Worm (Caenorhabditis elegans) whole organism, late embryonic: ENCODE data around the gene glb-28.

Experiments
- C08G9.2 ChIP-seq: sonication (generic microtip); optimal IDR thresholded peaks from 2 replicates; lab custom pipeline; 2016; ENCODE audit warnings: mild to moderate bottlenecking, missing genetic modification characterization, moderate library complexity, missing compliant biosample characterization
- F13H6.1 ChIP-seq: sonication (generic microtip); optimal IDR thresholded peaks from 2 replicates; lab custom pipeline; 2016; ENCODE audit warnings: missing genetic modification characterization, missing compliant biosample characterization
- K09A11.1 ChIP-seq: sonication (generic microtip); optimal IDR thresholded peaks from 2 replicates; lab custom pipeline; 2017; ENCODE audit warnings: antibody characterized with exemption, mild to moderate bottlenecking, missing genetic modification characterization, missing compliant biosample characterization; ENCODE audit not compliant: insufficient read depth
- Y22D7AL.16 ChIP-seq: sonication (generic microtip); optimal IDR thresholded peaks from 2 replicates; lab custom pipeline; 2016; ENCODE audit warnings: missing genetic modification characterization, missing compliant biosample characterization
- ahr-1 ChIP-seq: sonication (generic microtip); optimal IDR thresholded peaks from 2 replicates; lab custom pipeline; 2016; ENCODE audit warnings: missing genetic modification characterization, missing compliant biosample characterization
- ama-1 ChIP-seq: fragments of 150-350 bp; optimal IDR thresholded peaks from 2 replicates; lab custom pipeline; 2014
- ceh-14 ChIP-seq: sonication (generic microtip); optimal IDR thresholded peaks from 2 replicates; lab custom pipeline; 2016; ENCODE audit warnings: missing genotype, missing genetic modification characterization, missing compliant biosample characterization
- ceh-18 ChIP-seq: sonication (generic microtip); optimal IDR thresholded peaks from 2 replicates; lab custom pipeline; 2016; ENCODE audit warnings: missing genetic modification characterization, missing compliant biosample characterization
- ceh-19 ChIP-seq: fragments of 200-800 bp; sonication (Bioruptor generic); optimal IDR thresholded peaks from 2 replicates; lab custom pipeline; 2018; ENCODE audit warnings: mild to moderate bottlenecking, missing genetic modification characterization, missing compliant biosample characterization
- ceh-2 ChIP-seq: sonication (generic microtip); optimal IDR thresholded peaks from 2 replicates; lab custom pipeline; 2016; ENCODE audit warnings: missing genotype, missing genetic modification characterization, missing compliant biosample characterization
- ceh-22 ChIP-seq: sonication (generic microtip); optimal IDR thresholded peaks from 2 replicates; lab custom pipeline; 2017; ENCODE audit warnings: missing biosample characterization, missing genetic modification characterization
- ceh-24 ChIP-seq: sonication (generic microtip); optimal IDR thresholded peaks from 2 replicates; lab custom pipeline; 2016; ENCODE audit warnings: mild to moderate bottlenecking, missing genetic modification characterization, missing compliant biosample characterization
- ceh-34 ChIP-seq: sonication (generic microtip); optimal IDR thresholded peaks from 2 replicates; lab custom pipeline; 2016; ENCODE audit warnings: mild to moderate bottlenecking, missing genetic modification characterization, missing compliant biosample characterization
- ceh-6 ChIP-seq: fragments of 200-800 bp; sonication (Bioruptor generic); optimal IDR thresholded peaks from 2 replicates; lab custom pipeline; 2018; ENCODE audit warnings: mild to moderate bottlenecking, missing genetic modification characterization, missing compliant biosample characterization
- che-1 ChIP-seq: sonication (generic microtip); optimal IDR thresholded peaks from 2 replicates; lab custom pipeline; 2016; ENCODE audit warnings: mild to moderate bottlenecking, missing genetic modification characterization, missing compliant biosample characterization
- elt-2 ChIP-seq: sonication (generic microtip); optimal IDR thresholded peaks from 2 replicates; lab custom pipeline; 2016; ENCODE audit warnings: missing genetic modification reagents, missing genetic modification characterization, missing compliant biosample characterization
- ets-4 ChIP-seq: sonication (generic microtip); optimal IDR thresholded peaks from 2 replicates; lab custom pipeline; 2016; ENCODE audit warnings: missing genetic modification characterization, missing compliant biosample characterization
- eyg-1 ChIP-seq: sonication (generic microtip); optimal IDR thresholded peaks from 2 replicates; lab custom pipeline; 2016; ENCODE audit warnings: missing genotype, missing genetic modification characterization, missing compliant biosample characterization
- fax-1 ChIP-seq: sonication (generic microtip); optimal IDR thresholded peaks from 2 replicates; lab custom pipeline; 2016; ENCODE audit warnings: missing genotype, missing genetic modification characterization, missing compliant biosample characterization
- fkh-10 ChIP-seq: fragments of 150-350 bp; optimal IDR thresholded peaks from 2 replicates; lab custom pipeline; 2014; ENCODE audit warnings: missing biosample characterization, missing genetic modification reagents, missing genetic modification characterization
- gmeb-2 ChIP-seq: sonication (generic microtip); optimal IDR thresholded peaks from 2 replicates; lab custom pipeline; 2016; ENCODE audit warnings: missing genetic modification characterization, inconsistent platforms, missing compliant biosample characterization
- hlh-13 ChIP-seq: fragments of 200-800 bp; sonication (Bioruptor generic); optimal IDR thresholded peaks from 2 replicates; lab custom pipeline; 2018; ENCODE audit warnings: mild to moderate bottlenecking, missing genetic modification characterization, missing compliant biosample characterization
- hlh-6 ChIP-seq: sonication (generic microtip); optimal IDR thresholded peaks from 2 replicates; lab custom pipeline; 2016; ENCODE audit warnings: missing genotype, missing genetic modification characterization, missing compliant biosample characterization
- hlh-8 ChIP-seq: sonication (generic microtip); optimal IDR thresholded peaks from 2 replicates; lab custom pipeline; 2016; ENCODE audit warnings: missing genotype, missing genetic modification characterization, missing compliant biosample characterization
- lin-11 ChIP-seq: fragments of 200-800 bp; sonication (Bioruptor generic); optimal IDR thresholded peaks from 2 replicates; lab custom pipeline; 2018; ENCODE audit warnings: mild to moderate bottlenecking, missing genetic modification characterization, missing compliant biosample characterization
- madf-2 ChIP-seq: sonication (generic microtip); optimal IDR thresholded peaks from 2 replicates; lab custom pipeline; 2017; ENCODE audit warnings: missing genetic modification characterization, missing compliant biosample characterization
- mec-3 ChIP-seq: sonication (generic microtip); optimal IDR thresholded peaks from 2 replicates; lab custom pipeline; 2016; ENCODE audit warnings: borderline replicate concordance, missing genetic modification characterization, missing compliant biosample characterization
- nfya-1 ChIP-seq: sonication (generic microtip); optimal IDR thresholded peaks from 2 replicates; lab custom pipeline; 2017; ENCODE audit warnings: missing genetic modification characterization, mild to moderate bottlenecking, missing compliant biosample characterization, antibody characterized with exemption, moderate library complexity
- nhr-11 ChIP-seq: fragments of 150-350 bp; optimal IDR thresholded peaks from 2 replicates; lab custom pipeline; 2014; ENCODE audit warnings: missing biosample characterization, missing genetic modification characterization
- odd-2 ChIP-seq: sonication (generic microtip); optimal IDR thresholded peaks from 2 replicates; lab custom pipeline; 2017; ENCODE audit warnings: antibody characterized with exemption, mild to moderate bottlenecking, missing genetic modification characterization, missing compliant biosample characterization
- pag-3 ChIP-seq: sonication (generic microtip); optimal IDR thresholded peaks from 2 replicates; lab custom pipeline; 2016; ENCODE audit warnings: missing compliant biosample characterization, missing genetic modification characterization, borderline replicate concordance
- ref-2 ChIP-seq: sonication (generic microtip); optimal IDR thresholded peaks from 2 replicates; lab custom pipeline; 2016; ENCODE audit warnings: missing genetic modification characterization, missing compliant biosample characterization
- sdc-2 ChIP-seq: sonication (generic microtip); optimal IDR thresholded peaks from 2 replicates; lab custom pipeline; 2016; ENCODE audit warnings: missing genotype, missing genetic modification characterization, missing compliant biosample characterization
- sox-2 ChIP-seq: fragments of 200-800 bp; sonication (Bioruptor generic); IDR thresholded peaks from 2 replicates; pipeline ENCODE4 v1.3.6; 2022; ENCODE audit warnings: missing genetic modification reagents, missing genetic modification characterization, missing compliant biosample characterization
- sox-4 ChIP-seq: sonication (generic microtip); optimal IDR thresholded peaks from 2 replicates; lab custom pipeline; 2017; ENCODE audit warnings: mild to moderate bottlenecking, missing genetic modification characterization, inconsistent platforms, missing compliant biosample characterization
- syd-9 ChIP-seq: sonication (generic microtip); optimal IDR thresholded peaks from 2 replicates; lab custom pipeline; 2016; ENCODE audit warnings: mild to moderate bottlenecking, missing genetic modification characterization, moderate library complexity, missing compliant biosample characterization
- tbx-2 ChIP-seq: sonication (generic microtip); optimal IDR thresholded peaks from 2 replicates; lab custom pipeline; 2016; ENCODE audit warnings: missing genetic modification characterization, missing compliant biosample characterization
- tbx-7 ChIP-seq: sonication (generic microtip); optimal IDR thresholded peaks from 2 replicates; lab custom pipeline; 2016; ENCODE audit warnings: missing genotype, missing genetic modification characterization, missing compliant biosample characterization
- ttx-3 ChIP-seq: sonication (generic microtip); optimal IDR thresholded peaks from 2 replicates; lab custom pipeline; 2016; ENCODE audit warnings: missing genetic modification reagents, missing genetic modification characterization, missing compliant biosample characterization
- unc-3 ChIP-seq, 2 experiments: fragments of 200-800 bp in 1 of 2; sonication (Bioruptor generic) in 1 of 2; sonication (generic microtip) in 1 of 2; conservative IDR thresholded peaks in 1 of 2; optimal IDR thresholded peaks in 1 of 2; 2 replicates each; pipeline versions ENCODE4 v1.3.6 to Lab custom; 2016 to 2022; ENCODE audit warnings: missing compliant biosample characterization in 2 of 2, missing genetic modification characterization in 2 of 2, missing genetic modification reagents in 1 of 2
- unc-42 ChIP-seq: sonication (generic microtip); optimal IDR thresholded peaks from 2 replicates; lab custom pipeline; 2016; ENCODE audit warnings: missing genotype, missing genetic modification characterization, missing compliant biosample characterization
- zip-5 ChIP-seq: sonication (generic microtip); optimal IDR thresholded peaks from 2 replicates; lab custom pipeline; 2016; ENCODE audit warnings: missing genetic modification characterization, missing compliant biosample characterization

The glb-28 gene

DNA sequence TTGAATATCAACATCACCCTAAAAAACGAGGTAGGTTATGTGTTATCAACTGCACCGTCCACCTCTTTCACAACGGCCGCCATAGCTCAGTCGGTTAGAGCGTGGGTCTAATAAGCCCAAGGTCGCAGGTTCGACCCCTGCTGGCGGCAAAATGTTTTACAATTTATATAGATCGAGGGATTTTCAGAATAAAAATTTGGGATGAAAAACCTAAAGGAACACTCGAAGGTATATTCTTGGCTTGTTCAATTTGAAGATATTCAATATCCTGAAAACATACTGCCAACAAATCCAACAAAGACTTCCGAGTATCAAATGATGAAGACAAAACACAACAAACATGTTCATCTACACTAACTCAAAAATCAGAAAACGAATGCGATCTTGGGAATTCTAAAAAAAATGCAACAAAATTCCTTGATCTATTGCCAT is 19.6 kb downstream of the glb-28 start (continued):
- TF ChIP-seq ref-2 (tag; lab: Kevin White, UChicago) (no peak), ceh-14 (tag; lab: Kevin White, UChicago) (peak; percentile 37), che-1 (tag; lab: Kevin White, UChicago) (peak; percentile 74), tbx-7 (tag; lab: Kevin White, UChicago) (no peak), nfya-1 (tag; lab: Kevin White, UChicago) (no peak), fkh-10 (GFP tag; lab: Kevin White, UChicago) (no peak), fax-1 (tag; lab: Kevin White, UChicago) (peak; percentile 37), F13H6.1 (tag; lab: Kevin White, UChicago) (peak; percentile 33), ceh-19 (GFP tag; lab: Kevin White, UChicago) (peak; percentile 63), hlh-13 (GFP tag; lab: Kevin White, UChicago) (peak; percentile 66), ceh-2 (tag; lab: Kevin White, UChicago) (peak; percentile 64), Y22D7AL.16 (tag; lab: Kevin White, UChicago) (peak; percentile 15), ttx-3 (tag; lab: Kevin White, UChicago) (peak; percentile 52), hlh-6 (tag; lab: Kevin White, UChicago) (peak; percentile 75), K09A11.1 (tag; lab: Kevin White, UChicago) (peak; percentile 62), sdc-2 (tag; lab: Kevin White, UChicago) (peak; percentile 75), elt-2 (tag; lab: Kevin White, UChicago) (peak; percentile 85), eyg-1 (tag; lab: Kevin White, UChicago) (peak; percentile 23), ahr-1 (tag; lab: Kevin White, UChicago) (no peak), ceh-22 (tag; lab: Kevin White, UChicago) (no peak), zip-5 (peak; percentile 38), tbx-2 (tag; lab: Kevin White, UChicago) (peak; percentile 34), hlh-8 (tag; lab: Kevin White, UChicago) (peak; percentile 5), unc-3 (GFP tag; conservative IDR thresholded peaks at IDR 0.05; lab: Robert Waterston, UW) (0 out of 2 replicates have a peak, but pooled peaks have one; percentile 31), unc-3 (tag; optimal IDR thresholded peaks at IDR 0.05; lab: Kevin White, UChicago) (peak; percentile 59), mec-3 (tag; lab: Kevin White, UChicago) (no peak), sox-4 (tag; lab: Kevin White, UChicago) (peak; percentile 19), gmeb-2 (tag; lab: Kevin White, UChicago) (peak; percentile 74), odd-2 (tag; lab: Kevin White, UChicago) (peak; percentile 27), C08G9.2 (tag; lab: Kevin White, UChicago) (peak; percentile 29), ceh-24 (tag; lab: Kevin White, UChicago) (peak; percentile 28), pag-3 (tag; lab: Kevin White, UChicago) (no peak)

DNA sequence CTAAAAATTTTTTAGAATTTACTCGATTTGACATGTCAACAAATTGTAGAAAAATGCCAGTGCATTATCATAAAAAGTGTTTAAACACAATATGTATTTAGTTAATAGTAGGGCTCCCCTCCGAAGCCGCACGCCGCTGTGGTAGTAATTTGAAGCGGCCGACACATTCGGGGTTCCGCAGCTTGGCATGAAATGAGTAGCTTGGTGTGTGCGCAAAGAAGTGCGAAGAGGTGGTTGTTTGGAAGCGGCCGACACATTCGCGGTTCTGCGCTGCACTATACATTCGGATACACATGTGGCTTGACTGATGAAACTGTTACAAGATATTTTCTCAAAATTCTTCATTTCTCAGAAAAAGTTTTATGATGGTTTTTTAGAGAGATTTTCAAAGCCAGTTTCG is 31.5 kb downstream of the glb-28 start:
- TF ChIP-seq ceh-14 (tag; lab: Kevin White, UChicago) (no peak), fkh-10 (GFP tag; lab: Kevin White, UChicago) (no peak), odd-2 (tag; lab: Kevin White, UChicago) (no peak), fax-1 (tag; lab: Kevin White, UChicago) (no peak), eyg-1 (tag; lab: Kevin White, UChicago) (no peak), syd-9 (tag; lab: Kevin White, UChicago) (no peak), sox-2 (GFP tag; lab: Robert Waterston, UW) (no peak), nfya-1 (tag; lab: Kevin White, UChicago) (no peak), unc-3 (GFP tag; conservative IDR thresholded peaks at IDR 0.05; lab: Robert Waterston, UW) (no peak), unc-3 (tag; optimal IDR thresholded peaks at IDR 0.05; lab: Kevin White, UChicago) (no peak), ceh-18 (no peak), ref-2 (tag; lab: Kevin White, UChicago) (no peak), ttx-3 (tag; lab: Kevin White, UChicago) (no peak), ama-1 (lab: Kevin White, UChicago) (no peak), hlh-6 (tag; lab: Kevin White, UChicago) (no peak)

DNA sequence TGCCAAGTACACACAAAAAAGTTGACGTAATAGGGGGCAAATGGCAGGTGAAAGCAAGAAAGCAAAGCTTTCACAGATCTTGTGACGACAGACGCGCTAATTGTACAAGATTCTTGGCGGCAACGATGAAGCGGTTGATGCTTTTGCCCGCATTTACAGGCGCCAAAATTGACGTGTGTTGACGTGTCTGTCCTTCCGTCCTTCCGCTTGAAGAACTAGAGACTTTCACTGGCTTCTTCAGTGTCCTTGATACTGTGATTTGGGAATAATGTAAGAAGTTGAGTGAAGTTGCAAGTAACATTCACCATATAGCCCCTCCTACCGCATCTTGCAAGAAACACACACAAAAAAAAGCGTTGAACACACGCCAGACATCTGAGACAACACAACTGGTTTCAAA is 33.3 kb downstream of the glb-28 start, which contains the start of gene jud-4:
TSS of gene jud-4 (plus strand) at position 376 of the 400 bp plus-strand sequence.
- TF ChIP-seq ets-4 (no peak), pag-3 (tag; lab: Kevin White, UChicago) (no peak), ceh-6 (GFP tag; lab: Kevin White, UChicago) (no peak), lin-11 (tag; lab: Kevin White, UChicago) (no peak), Y22D7AL.16 (tag; lab: Kevin White, UChicago) (no peak), nhr-11 (tag; lab: Kevin White, UChicago) (no peak), ceh-34 (tag; lab: Kevin White, UChicago) (no peak), fax-1 (tag; lab: Kevin White, UChicago) (no peak), zip-5 (no peak), ceh-22 (tag; lab: Kevin White, UChicago) (no peak), syd-9 (tag; lab: Kevin White, UChicago) (no peak), unc-42 (tag; lab: Kevin White, UChicago) (no peak), gmeb-2 (tag; lab: Kevin White, UChicago) (no peak), ama-1 (lab: Kevin White, UChicago) (no peak), hlh-8 (tag; lab: Kevin White, UChicago) (no peak), madf-2 (tag; lab: Kevin White, UChicago) (no peak), hlh-6 (tag; lab: Kevin White, UChicago) (no peak)
